Fruit fly (Drosophila melanogaster) whole organism, embryonic: Measurements from ENCODE around the gene swa.

Experiments used
- CG10462 ChIP-seq: fragments of 200-800 bp; sonication (Bioruptor generic); optimal IDR thresholded peaks from 2 replicates; lab custom pipeline; 2016; ENCODE audit warnings: missing biosample characterization, missing genetic modification characterization
- CG11560 ChIP-seq: fragments of 200-800 bp; sonication (Bioruptor generic); IDR thresholded peaks from 3 replicates; pipeline ENCODE4 v1.3.6; 2022; ENCODE audit warnings: missing biosample characterization, missing genetic modification characterization
- CG11695 ChIP-seq: fragments of 200-800 bp; sonication (Bioruptor generic); IDR thresholded peaks from 3 replicates; pipeline ENCODE4 v1.3.6; 2022; ENCODE audit warnings: missing biosample characterization, missing genetic modification characterization
- CG13123 ChIP-seq: fragments of 200-800 bp; sonication (Bioruptor generic); optimal IDR thresholded peaks from 2 replicates; lab custom pipeline; 2016; ENCODE audit warnings: missing biosample characterization, missing genetic modification characterization
- CG14710 ChIP-seq: fragments of 200-800 bp; sonication (Bioruptor generic); optimal IDR thresholded peaks from 3 replicates; lab custom pipeline; 2019; ENCODE audit warnings: missing biosample characterization, mild to moderate bottlenecking, missing genetic modification characterization, moderate library complexity
- CG15514 ChIP-seq: fragments of 200-800 bp; sonication (Bioruptor generic); optimal IDR thresholded peaks from 3 replicates; lab custom pipeline; 2017; ENCODE audit warnings: missing biosample characterization, missing genetic modification characterization, mild to moderate bottlenecking, moderate library complexity, missing genetic modification reagents
- CG15696 ChIP-seq: fragments of 200-800 bp; sonication (Bioruptor generic); optimal IDR thresholded peaks from 2 replicates; lab custom pipeline; 2019; ENCODE audit warnings: missing biosample characterization, mild to moderate bottlenecking, missing genetic modification characterization, moderate library complexity
- CG17328 ChIP-seq: fragments of 200-800 bp; sonication (Bioruptor generic); IDR thresholded peaks from 2 replicates; pipeline ENCODE4 v1.3.6; 2022; ENCODE audit warnings: missing biosample characterization, missing genetic modification characterization
- CG17359 ChIP-seq: fragments of 200-800 bp; sonication (Bioruptor generic); optimal IDR thresholded peaks from 3 replicates; lab custom pipeline; 2018; ENCODE audit warnings: missing biosample characterization, mild to moderate bottlenecking, missing genetic modification characterization, moderate library complexity
- CG17912 ChIP-seq: fragments of 200-800 bp; sonication (Bioruptor generic); optimal IDR thresholded peaks from 2 replicates; lab custom pipeline; 2018; ENCODE audit warnings: missing biosample characterization, mild to moderate bottlenecking, missing genetic modification characterization
- CG34224 ChIP-seq: fragments of 200-800 bp; sonication (Bioruptor generic); IDR thresholded peaks from 3 replicates; pipeline ENCODE4 v1.3.6; 2022; ENCODE audit warnings: missing biosample characterization, missing genetic modification characterization; ENCODE audit not compliant: partially characterized antibody
- CG42726 ChIP-seq: fragments of 200-800 bp; sonication (Bioruptor generic); IDR thresholded peaks from 2 replicates; pipeline ENCODE4 v1.3.6; 2022; ENCODE audit warnings: missing biosample characterization, missing genetic modification characterization; ENCODE audit not compliant: partially characterized antibody
- CG4424 ChIP-seq: fragments of 200-800 bp; sonication (Bioruptor generic); optimal IDR thresholded peaks from 3 replicates; lab custom pipeline; 2016; ENCODE audit warnings: missing biosample characterization, missing genetic modification characterization
- CG4617 ChIP-seq: fragments of 200-800 bp; sonication (Bioruptor generic); optimal IDR thresholded peaks from 3 replicates; lab custom pipeline; 2016; ENCODE audit warnings: missing biosample characterization, missing genetic modification characterization, borderline replicate concordance
- CG4707 ChIP-seq: fragments of 200-800 bp; sonication (Bioruptor generic); optimal IDR thresholded peaks from 2 replicates; lab custom pipeline; 2018; ENCODE audit warnings: missing biosample characterization, mild to moderate bottlenecking, missing genetic modification characterization, moderate library complexity
- CG6654 ChIP-seq: fragments of 200-800 bp; sonication (Bioruptor generic); optimal IDR thresholded peaks from 2 replicates; lab custom pipeline; 2017; ENCODE audit warnings: missing biosample characterization, mild to moderate bottlenecking, missing genetic modification characterization
- Dek ChIP-seq: fragments of 200-800 bp; sonication (Bioruptor generic); optimal IDR thresholded peaks from 3 replicates; lab custom pipeline; 2019; ENCODE audit warnings: missing biosample characterization, mild to moderate bottlenecking, missing genetic modification characterization, moderate library complexity
- Dip2 ChIP-seq: fragments of 200-800 bp; sonication (Bioruptor generic); IDR thresholded peaks from 2 replicates; pipeline ENCODE4 v1.3.6; 2022; ENCODE audit warnings: missing biosample characterization, missing genetic modification characterization
- ERR ChIP-seq: fragments of 200-800 bp; sonication (Bioruptor generic); optimal IDR thresholded peaks from 2 replicates; lab custom pipeline; 2016; ENCODE audit warnings: missing biosample characterization, missing genetic modification characterization
- Kr ChIP-seq: fragments of 200-800 bp; sonication (Bioruptor generic); optimal IDR thresholded peaks from 2 replicates; lab custom pipeline; 2017; ENCODE audit warnings: missing biosample characterization, mild to moderate bottlenecking, missing genetic modification characterization
- MESR4 ChIP-seq: fragments of 200-800 bp; sonication (Bioruptor generic); optimal IDR thresholded peaks from 2 replicates; lab custom pipeline; 2018; ENCODE audit warnings: missing biosample characterization, mild to moderate bottlenecking, missing genetic modification characterization, moderate library complexity
- Med ChIP-seq: fragments of 200-800 bp; sonication (Bioruptor generic); peaks from one replicate; lab custom pipeline; 2016; ENCODE audit warnings: missing biosample characterization, missing genetic modification characterization, mild to moderate bottlenecking, inconsistent platforms, moderate library complexity
- Poxn ChIP-seq: fragments of 200-800 bp; sonication (Bioruptor generic); IDR thresholded peaks from 2 replicates; pipeline ENCODE4 v1.3.6; 2022; ENCODE audit warnings: missing biosample characterization, missing genetic modification characterization
- Sry-δ ChIP-seq: fragments of 200-800 bp; sonication (Bioruptor generic); optimal IDR thresholded peaks from 2 replicates; lab custom pipeline; 2016; ENCODE audit warnings: missing biosample characterization, missing genetic modification characterization
- Taf1 ChIP-seq: fragments of 200-800 bp; sonication (Bioruptor generic); IDR thresholded peaks from 2 replicates; pipeline ENCODE4 v1.3.6; 2022; ENCODE audit warnings: missing biosample characterization, missing genetic modification characterization
- Tbp ChIP-seq: fragments of >200 bp; optimal IDR thresholded peaks from 2 replicates; lab custom pipeline; 2018; ENCODE audit warnings: missing biosample characterization, missing genetic modification characterization
- abd-A ChIP-seq: fragments of 200-800 bp; sonication (Bioruptor generic); optimal IDR thresholded peaks from 3 replicates; lab custom pipeline; 2019; ENCODE audit warnings: missing biosample characterization, mild to moderate bottlenecking, missing genetic modification characterization, moderate library complexity
- btn ChIP-seq: fragments of 200-800 bp; sonication (Bioruptor generic); optimal IDR thresholded peaks from 2 replicates; lab custom pipeline; 2016; ENCODE audit warnings: missing biosample characterization, missing genetic modification characterization
- chm ChIP-seq: fragments of 200-800 bp; sonication (Bioruptor generic); IDR thresholded peaks from 2 replicates; pipeline ENCODE4 v1.3.6; 2022; ENCODE audit warnings: missing biosample characterization, missing genetic modification characterization
- croc ChIP-seq: fragments of 200-800 bp; sonication (Bioruptor generic); conservative IDR thresholded peaks from 3 replicates; pipeline ENCODE4 v1.3.6; 2022; ENCODE audit warnings: missing biosample characterization, missing genetic modification characterization
- cwo ChIP-seq: fragments of 200-800 bp; sonication (Bioruptor generic); optimal IDR thresholded peaks from 3 replicates; lab custom pipeline; 2017; ENCODE audit warnings: missing biosample characterization, missing genetic modification characterization, mild to moderate bottlenecking, moderate library complexity, missing genetic modification reagents
- dan ChIP-seq: fragments of 200-800 bp; sonication (Bioruptor generic); IDR thresholded peaks from 2 replicates; pipeline ENCODE4 v1.3.6; 2022; ENCODE audit warnings: missing biosample characterization, missing genetic modification characterization
- fru ChIP-seq: fragments of >200 bp; optimal IDR thresholded peaks from 2 replicates; lab custom pipeline; 2017
- hb ChIP-seq: fragments of 200-800 bp; sonication (Bioruptor generic); IDR thresholded peaks from 3 replicates; pipeline ENCODE4 v1.3.6; 2022; ENCODE audit warnings: missing biosample characterization, missing genetic modification characterization; ENCODE audit not compliant: partially characterized antibody
- ken ChIP-seq: fragments of 200-800 bp; sonication (Bioruptor generic); IDR thresholded peaks from 3 replicates; pipeline ENCODE4 v1.3.6; 2022; ENCODE audit warnings: missing biosample characterization, missing genetic modification characterization
- lbe ChIP-seq: fragments of 200-800 bp; sonication (Bioruptor generic); optimal IDR thresholded peaks from 2 replicates; lab custom pipeline; 2016; ENCODE audit warnings: missing biosample characterization, mild to moderate bottlenecking, missing genetic modification characterization
- lilli ChIP-seq: fragments of 200-800 bp; sonication (Bioruptor generic); optimal IDR thresholded peaks from 3 replicates; lab custom pipeline; 2016; ENCODE audit warnings: missing biosample characterization, missing genetic modification characterization
- nau ChIP-seq: fragments of 200-800 bp; sonication (Bioruptor generic); optimal IDR thresholded peaks from 3 replicates; lab custom pipeline; 2017; ENCODE audit warnings: missing biosample characterization, mild to moderate bottlenecking, missing genetic modification characterization, missing genetic modification reagents
- nmo ChIP-seq: fragments of 200-800 bp; sonication (Bioruptor generic); optimal IDR thresholded peaks from 2 replicates; lab custom pipeline; 2018; ENCODE audit warnings: missing biosample characterization, mild to moderate bottlenecking, missing genetic modification characterization, moderate library complexity
- oc ChIP-seq: fragments of 200-800 bp; sonication (Bioruptor generic); optimal IDR thresholded peaks from 2 replicates; lab custom pipeline; 2018; ENCODE audit warnings: missing biosample characterization, mild to moderate bottlenecking, missing genetic modification characterization, moderate library complexity
- pan ChIP-seq, 4 experiments: fragments of >200 bp in 3 of 4; fragments of 200-800 bp in 1 of 4; sonication (Bioruptor generic) in 1 of 4; optimal IDR thresholded peaks in 3 of 4; IDR thresholded peaks in 1 of 4; 2 replicates each; pipeline versions ENCODE4 v1.3.6 to Lab custom; 2017 to 2022; ENCODE audit warnings: missing biosample characterization in 2 of 4, missing genetic modification characterization in 2 of 4, mixed read lengths in 1 of 4
- sima ChIP-seq: fragments of 200-800 bp; sonication (Bioruptor generic); optimal IDR thresholded peaks from 2 replicates; lab custom pipeline; 2016; ENCODE audit warnings: missing biosample characterization, missing genetic modification characterization
- sisA ChIP-seq: fragments of 200-800 bp; sonication (Bioruptor generic); IDR thresholded peaks from 2 replicates; pipeline ENCODE4 v1.3.6; 2022; ENCODE audit warnings: missing biosample characterization, missing genetic modification characterization
- ttk ChIP-seq: fragments of 200-800 bp; sonication (Bioruptor generic); IDR thresholded peaks from 2 replicates; pipeline ENCODE4 v2.1.2; 2022; ENCODE audit warnings: missing biosample characterization, missing genetic modification characterization
- tup ChIP-seq: fragments of 200-800 bp; sonication (Bioruptor generic); optimal IDR thresholded peaks from 2 replicates; lab custom pipeline; 2016; ENCODE audit warnings: missing biosample characterization, mild to moderate bottlenecking, missing genetic modification characterization, moderate library complexity
- tx ChIP-seq: fragments of 200-800 bp; sonication (Bioruptor generic); optimal IDR thresholded peaks from 2 replicates; lab custom pipeline; 2016; ENCODE audit warnings: missing biosample characterization, missing genetic modification characterization
- vnd ChIP-seq: fragments of 200-800 bp; sonication (Bioruptor generic); IDR thresholded peaks from 3 replicates; pipeline ENCODE4 v1.3.6; 2022; ENCODE audit warnings: missing biosample characterization, missing genetic modification characterization; ENCODE audit not compliant: partially characterized antibody
- wdn ChIP-seq: fragments of 200-800 bp; sonication (Bioruptor generic); IDR thresholded peaks from 2 replicates; pipeline ENCODE4 v1.3.6; 2022; ENCODE audit warnings: missing biosample characterization, missing genetic modification characterization
- yki ChIP-seq: fragments of >200 bp; optimal IDR thresholded peaks from 3 replicates; lab custom pipeline; 2018

The swa gene

dm6 chrX:6330369-6330949 lies 35.0 kb downstream of the swa start, which contains the start of gene CG42240 (continued):
- TF ChIP-seq CG6654 (peak; percentile 80), Dip2 (GFP tag; lab: Robert Waterston, UW) (no peak), abd-A (tag; lab: Kevin White, UChicago) (peak; percentile 57), CG10462 (GFP tag; lab: Kevin White, UChicago) (peak; percentile 81), CG4424 (GFP tag; lab: Kevin White, UChicago) (peak; percentile 94), nmo (GFP tag; lab: Kevin White, UChicago) (peak; percentile 96), tup (GFP tag; lab: Kevin White, UChicago) (peak; percentile 58), ERR (GFP tag; lab: Kevin White, UChicago) (peak; percentile 48), Tbp (peak; percentile 5), chm (0 out of 2 replicates have a peak, but pooled peaks have one; percentile 24), Med (GFP tag; lab: Kevin White, UChicago) (peak; percentile 93), MESR4 (peak; percentile 21), nau (no peak), yki (lab: Kevin White, UChicago) (no peak), cwo (GFP tag; lab: Kevin White, UChicago) (peak; percentile 87), vnd (GFP tag; lab: Robert Waterston, UW) (no peak), lbe (GFP tag; lab: Kevin White, UChicago) (peak; percentile 81), ttk (GFP tag; lab: Robert Waterston, UW) (peak; percentile 77), CG13123 (GFP tag; lab: Kevin White, UChicago) (peak; percentile 55), tx (GFP tag; lab: Kevin White, UChicago) (peak; percentile 56), CG11695 (GFP tag; lab: Robert Waterston, UW) (peak; percentile 92), CG17912 (GFP tag; lab: Kevin White, UChicago) (no peak), CG17328 (GFP tag; lab: Robert Waterston, UW) (peak; percentile 51; the same call in 1 of the 2 replicates), CG34224 (GFP tag; lab: Robert Waterston, UW) (no peak), ken (GFP tag; lab: Robert Waterston, UW) (0 out of 3 replicates have a peak, but pooled peaks have one; percentile 48), sisA (GFP tag; lab: Robert Waterston, UW) (peak; percentile 79), pan (optimal IDR thresholded peaks at IDR 0.05; lab: Kevin White, UChicago) (no peak), pan (GFP tag; optimal IDR thresholded peaks at IDR 0.05 in 1 of 2, IDR thresholded peaks at IDR 0.05 in 1 of 2) (peak in 1 of 2 experiments; percentile 73), lilli (GFP tag; lab: Kevin White, UChicago) (peak; percentile 82), CG4617 (GFP tag; lab: Kevin White, UChicago) (peak; percentile 50), wdn (GFP tag; lab: Robert Waterston, UW) (0 out of 2 replicates have a peak, but pooled peaks have one; percentile 19), fru (no peak), btn (peak; percentile 51), CG17359 (tag; lab: Kevin White, UChicago) (peak; percentile 88), sima (peak; percentile 16), CG42726 (GFP tag; lab: Robert Waterston, UW) (no peak), Dek (peak; percentile 83), Sry-δ (GFP tag; lab: Kevin White, UChicago) (peak; percentile 24), croc (peak; percentile 82), hb (GFP tag; lab: Robert Waterston, UW) (no peak), CG15514 (GFP tag; lab: Kevin White, UChicago) (peak; percentile 75), Taf1 (GFP tag; lab: Robert Waterston, UW) (peak; percentile 19; the same call in 1 of the 2 replicates), CG15696 (tag; lab: Kevin White, UChicago) (peak; percentile 71), dan (GFP tag; lab: Robert Waterston, UW) (peak; percentile 4; the same call in 1 of the 2 replicates), Poxn (GFP tag; lab: Robert Waterston, UW) (no peak), Kr (GFP tag; lab: Kevin White, UChicago) (no peak), CG11560 (tag; lab: Robert Waterston, UW) (peak; percentile 60; the same call in 2 of the 3 replicates), oc (tag; lab: Kevin White, UChicago) (peak; percentile 79), CG4707 (peak; percentile 57), CG14710 (tag; lab: Kevin White, UChicago) (peak; percentile 92)
